Fruit fly (Drosophila melanogaster): ENCODE data around the gene Ir84a.

The Ir84a gene

DNA sequence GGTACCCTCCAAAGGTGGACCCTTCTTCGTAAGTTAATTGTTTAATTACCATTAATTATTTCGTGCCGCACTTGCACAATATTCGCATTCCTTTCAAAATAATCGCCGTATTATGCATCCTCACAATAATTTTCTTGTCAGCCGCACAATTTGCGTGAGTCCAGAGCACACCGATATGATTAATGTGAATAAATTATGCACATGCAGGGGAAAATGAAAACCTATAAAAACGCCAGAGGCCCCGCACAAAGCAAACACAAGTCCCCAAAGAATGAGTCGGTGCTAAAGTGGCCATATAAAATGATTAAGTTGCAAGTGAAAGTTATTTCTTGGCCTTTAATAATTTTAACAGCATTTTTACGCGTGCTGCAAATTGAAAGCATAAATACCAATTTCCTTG, at the start of gene Ir84a:
TSS of gene Ir84a (plus strand) at position 301 of the 400 bp plus-strand sequence.
- no peak for TF ChIP-seq Smox (GFP tag; optimal IDR thresholded peaks at IDR 0.05)
- no peak for TF ChIP-seq OdsH (GFP tag; optimal IDR thresholded peaks at IDR 0.05)
- TF ChIP-seq cyc (GFP tag; optimal IDR thresholded peaks at IDR 0.05) = no peak
- TF ChIP-seq CG32006 (GFP tag; optimal IDR thresholded peaks at IDR 0.05) = no peak
- no peak for TF ChIP-seq CG6163 (GFP tag; IDR thresholded peaks at IDR 0.05)
- TF ChIP-seq CG6792 (GFP tag; optimal IDR thresholded peaks at IDR 0.05) = no peak
- no peak for TF ChIP-seq net (GFP tag; optimal IDR thresholded peaks at IDR 0.05)
- TF ChIP-seq vri (GFP tag; optimal IDR thresholded peaks at IDR 0.05) = no peak
- no peak for TF ChIP-seq ss (GFP tag; optimal IDR thresholded peaks at IDR 0.05)
- no peak for TF ChIP-seq CG15336 (GFP tag; IDR thresholded peaks at IDR 0.05)

DNA sequence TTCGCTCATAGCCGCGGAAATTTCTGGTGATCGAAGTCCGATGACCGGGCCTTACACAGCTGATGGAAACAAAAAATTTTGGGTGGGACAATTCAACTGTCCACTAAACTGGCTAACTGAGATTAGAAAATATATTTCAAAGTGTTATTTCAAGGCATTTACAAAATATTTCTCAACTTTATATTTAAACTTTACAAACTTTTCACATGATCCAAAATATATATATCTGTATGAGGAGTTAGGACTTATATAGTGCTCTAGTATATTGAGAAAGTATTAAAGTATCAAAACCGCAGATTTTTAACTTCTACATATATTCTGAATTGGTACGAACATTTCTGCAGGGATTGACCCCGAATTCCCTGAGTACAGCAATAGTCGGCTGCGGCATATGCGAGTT, 44.6 kb upstream of the Ir84a start, which contains the start of gene CG17944:
TSS of gene CG17944 (minus strand) at position 101 of the 400 bp plus-strand sequence.
- TF ChIP-seq CG11294 (GFP tag; IDR thresholded peaks at IDR 0.05) (no peak), pdm3 (GFP tag; optimal IDR thresholded peaks at IDR 0.05) (no peak), topi (GFP tag; optimal IDR thresholded peaks at IDR 0.05) (no peak), Sox15 (GFP tag; optimal IDR thresholded peaks at IDR 0.05) (no peak), CG6163 (GFP tag; IDR thresholded peaks at IDR 0.05) (no peak), CG7368 (GFP tag; optimal IDR thresholded peaks at IDR 0.05) (no peak), Hr39 (GFP tag; optimal IDR thresholded peaks at IDR 0.05) (no peak), CG4318 (GFP tag; optimal IDR thresholded peaks at IDR 0.05) (no peak), CG9139 (GFP tag; optimal IDR thresholded peaks at IDR 0.05) (no peak), Smox (GFP tag; optimal IDR thresholded peaks at IDR 0.05) (no peak), CG6854 (GFP tag; optimal IDR thresholded peaks at IDR 0.05) (no peak), Eip75B (GFP tag; optimal IDR thresholded peaks at IDR 0.05) (no peak)

DNA sequence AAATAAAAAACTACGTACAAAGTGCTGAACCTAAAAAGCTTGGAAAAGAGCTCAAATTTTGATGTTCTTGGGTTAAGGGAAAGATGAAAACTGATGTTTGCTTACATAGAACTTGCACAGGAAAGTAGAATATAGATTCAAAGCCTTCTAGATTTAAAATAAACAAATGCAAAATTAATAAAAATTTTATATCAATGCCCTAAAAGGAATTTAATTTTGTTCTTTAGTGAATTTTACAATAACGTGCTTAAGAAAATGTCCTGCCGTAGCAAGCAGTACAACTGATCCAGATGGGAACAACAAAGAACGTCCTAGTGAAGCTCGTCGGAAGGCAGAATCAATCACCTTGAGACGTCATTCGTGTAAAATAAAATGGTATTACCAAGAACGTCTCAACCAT, 43.0 kb upstream of the Ir84a start, which contains the start of gene Mst84Dd:
TSS of gene Mst84Dd (minus strand) at position 101 of the 400 bp plus-strand sequence.
- TF ChIP-seq Eip75B (GFP tag; optimal IDR thresholded peaks at IDR 0.05) = no peak
- TF ChIP-seq Met (GFP tag; optimal IDR thresholded peaks at IDR 0.05) = no peak
- TF ChIP-seq svp (GFP tag) = no peak
- no peak for TF ChIP-seq fd59A (GFP tag; optimal IDR thresholded peaks at IDR 0.05)
- no peak for TF ChIP-seq net (GFP tag; optimal IDR thresholded peaks at IDR 0.05)
- no peak for TF ChIP-seq fd85E (GFP tag; optimal IDR thresholded peaks at IDR 0.05)
- no peak for TF ChIP-seq spab (GFP tag; optimal IDR thresholded peaks at IDR 0.05)
- no peak for TF ChIP-seq CG7368 (GFP tag; optimal IDR thresholded peaks at IDR 0.05)
- TF ChIP-seq CG15336 (GFP tag; IDR thresholded peaks at IDR 0.05) = no peak
- TF ChIP-seq CG3919 (GFP tag; optimal IDR thresholded peaks at IDR 0.05) = no peak
- TF ChIP-seq CG6276 (GFP tag; optimal IDR thresholded peaks at IDR 0.05) = no peak
- no peak for TF ChIP-seq CG11294 (GFP tag; IDR thresholded peaks at IDR 0.05)
- TF ChIP-seq Eip93F (GFP tag; optimal IDR thresholded peaks at IDR 0.05) = no peak
- no peak for TF ChIP-seq cyc (GFP tag; optimal IDR thresholded peaks at IDR 0.05)

DNA sequence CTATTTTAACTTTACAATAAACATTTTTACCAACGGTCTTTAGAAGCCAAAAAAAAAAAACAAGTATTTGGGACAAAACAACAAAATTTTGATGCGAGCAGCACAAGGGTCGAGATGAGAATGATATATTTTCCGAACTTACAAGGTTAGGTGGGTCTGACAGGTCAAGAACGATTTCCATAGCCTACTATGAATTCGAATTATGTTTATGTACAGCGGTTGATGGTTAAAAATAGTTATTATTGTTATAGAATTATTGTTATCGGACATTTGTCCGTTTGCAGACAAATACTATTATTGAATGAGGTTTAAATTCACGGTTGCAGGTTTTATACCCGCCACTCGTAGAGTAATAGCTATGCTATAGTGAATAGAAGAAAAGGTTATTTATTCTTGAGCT, 42.1 kb upstream of the Ir84a start, which contains the start of gene Mst84Dc:
TSS of gene Mst84Dc (minus strand) at position 101 of the 400 bp plus-strand sequence.
- TF ChIP-seq achi (GFP tag; optimal IDR thresholded peaks at IDR 0.05) (no peak), Hr38 (GFP tag; optimal IDR thresholded peaks at IDR 0.05) (no peak), CG34406 (GFP tag; optimal IDR thresholded peaks at IDR 0.05) (no peak), cyc (GFP tag; optimal IDR thresholded peaks at IDR 0.05) (no peak), Hr4 (GFP tag; optimal IDR thresholded peaks at IDR 0.05) (no peak), Blimp-1 (GFP tag; optimal IDR thresholded peaks at IDR 0.05) (no peak), lz (GFP tag; optimal IDR thresholded peaks at IDR 0.05) (no peak), CG3032 (tag; optimal IDR thresholded peaks at IDR 0.05) (no peak), Ets21C (GFP tag; optimal IDR thresholded peaks at IDR 0.05) (no peak), Sox15 (GFP tag; optimal IDR thresholded peaks at IDR 0.05) (no peak), fd85E (GFP tag; optimal IDR thresholded peaks at IDR 0.05) (no peak), esn (GFP tag; optimal IDR thresholded peaks at IDR 0.05) (no peak), CG7368 (GFP tag; optimal IDR thresholded peaks at IDR 0.05) (no peak), CG32006 (GFP tag; optimal IDR thresholded peaks at IDR 0.05) (no peak), Eip78C (GFP tag) (no peak), CG9139 (GFP tag; optimal IDR thresholded peaks at IDR 0.05) (no peak)
